Worm (Caenorhabditis elegans): Measurements from ENCODE around the gene C49C3.20.

DNA sequence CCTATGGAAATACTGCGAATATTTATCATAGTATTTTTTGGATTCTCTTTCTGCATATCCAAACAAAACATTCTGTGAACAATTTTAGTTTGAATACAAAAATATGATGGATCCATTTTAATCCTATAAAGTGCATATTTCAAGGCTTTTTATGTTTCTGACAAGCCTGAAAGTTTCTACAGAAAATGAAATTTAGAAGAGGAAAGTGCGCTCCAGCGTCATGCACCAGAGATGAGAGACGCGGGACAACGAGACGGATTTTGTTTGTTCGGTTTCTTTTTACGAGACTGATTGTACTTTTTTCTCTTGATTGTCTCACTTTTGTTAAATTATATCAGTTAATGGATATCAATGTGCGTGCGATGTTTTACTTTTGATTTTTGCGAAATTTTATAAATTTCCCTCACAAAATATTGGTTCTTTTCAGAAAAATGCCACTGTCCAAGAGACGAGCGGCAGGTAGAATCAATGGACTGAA lies 14.8 kb upstream of the C49C3.20 start, which contains the start of gene C49C3.6:
- TF ChIP-seq pha-4 (tag; optimal IDR thresholded peaks at IDR 0.05): no peak
- TF ChIP-seq sem-2 (GFP tag; optimal IDR thresholded peaks at IDR 0.05): no peak
- no peak for TF ChIP-seq M03D4.4 (tag; optimal IDR thresholded peaks at IDR 0.05)
- TF ChIP-seq snpc-4 (tag; optimal IDR thresholded peaks at IDR 0.05): no peak
- no peak for TF ChIP-seq unc-62 (GFP tag; optimal IDR thresholded peaks at IDR 0.05)

Measured in whole organism, mixed stage, embryonic.